Fruit fly (Drosophila melanogaster): ENCODE measurements around the gene Idgf3.

The Idgf3 gene

DNA sequence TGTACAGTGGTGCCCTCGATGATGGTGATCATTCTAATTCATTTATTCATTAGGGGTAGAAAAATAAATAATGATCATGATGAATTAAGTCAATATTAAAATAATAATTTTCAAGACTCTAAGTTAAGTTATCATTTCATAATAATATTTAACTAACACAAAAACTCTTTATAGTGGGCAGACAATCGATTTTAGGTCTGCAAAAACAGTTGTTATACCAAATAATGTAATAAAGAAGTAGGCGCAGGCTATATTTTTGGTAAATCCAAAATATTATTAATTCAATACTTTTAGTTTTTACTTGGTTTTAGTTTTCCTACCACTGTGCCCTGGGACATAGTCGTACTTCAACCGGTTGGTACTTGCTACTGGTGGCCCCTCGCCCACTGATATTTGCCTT, 15.1 kb upstream of the Idgf3 start:
- TF ChIP-seq dmrt93B (GFP tag; optimal IDR thresholded peaks at IDR 0.05) (no peak), CrebA (GFP tag; optimal IDR thresholded peaks at IDR 0.05; ENCODE audit: borderline replicate concordance) (no peak), Rel (GFP tag; optimal IDR thresholded peaks at IDR 0.05) (no peak), Rel (tag; optimal IDR thresholded peaks at IDR 0.05) (no peak), CG32264 (GFP tag; optimal IDR thresholded peaks at IDR 0.05) (no peak), psq (GFP tag; optimal IDR thresholded peaks at IDR 0.05) (no peak), N (GFP tag; optimal IDR thresholded peaks at IDR 0.05) (no peak), dsf (GFP tag; optimal IDR thresholded peaks at IDR 0.05; ENCODE audit: borderline replicate concordance) (no peak), Hr83 (GFP tag; optimal IDR thresholded peaks at IDR 0.05; ENCODE audit: poor library complexity, severe bottlenecking) (no peak), CG9705 (GFP tag; optimal IDR thresholded peaks at IDR 0.05) (no peak), ey (GFP tag; optimal IDR thresholded peaks at IDR 0.05) (no peak), rgr (GFP tag; optimal IDR thresholded peaks at IDR 0.05) (no peak), tai (GFP tag; optimal IDR thresholded peaks at IDR 0.05) (no peak), fru (GFP tag; optimal IDR thresholded peaks at IDR 0.05) (no peak), br (GFP tag; optimal IDR thresholded peaks at IDR 0.05) (no peak), woc (GFP tag; optimal IDR thresholded peaks at IDR 0.05) (no peak), h (GFP tag; optimal IDR thresholded peaks at IDR 0.05) (no peak), Vsx2 (GFP tag; optimal IDR thresholded peaks at IDR 0.05; ENCODE audit: partially characterized antibody) (no peak), sage (GFP tag; optimal IDR thresholded peaks at IDR 0.05) (no peak)

DNA sequence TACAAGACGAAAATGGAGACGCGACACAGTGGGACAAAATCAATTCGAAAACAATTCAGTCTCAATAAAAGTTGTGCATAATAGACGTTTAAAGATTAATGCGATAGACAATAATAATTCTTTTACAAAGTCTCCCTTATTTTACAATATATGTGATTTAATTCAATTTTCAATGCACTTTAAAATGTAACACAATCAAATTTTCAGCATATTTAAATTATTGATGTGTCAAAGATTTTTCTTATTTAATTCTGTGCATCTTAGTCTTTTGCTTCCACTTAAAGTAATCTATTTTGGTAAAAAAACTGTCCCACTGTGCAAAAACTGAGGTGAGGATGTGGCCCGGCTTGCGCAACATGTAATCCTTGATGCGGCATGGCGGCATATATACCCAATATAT, 12.8 kb upstream of the Idgf3 start:
- TF ChIP-seq sage (GFP tag; optimal IDR thresholded peaks at IDR 0.05), result no peak
- TF ChIP-seq lola (GFP tag; optimal IDR thresholded peaks at IDR 0.05), result no peak
- no peak for TF ChIP-seq Myc (optimal IDR thresholded peaks at IDR 0.05)
- TF ChIP-seq brk (GFP tag; optimal IDR thresholded peaks at IDR 0.05), result peak; percentile 52
- TF ChIP-seq Rel (GFP tag; optimal IDR thresholded peaks at IDR 0.05), result no peak
- no peak for TF ChIP-seq Rel (tag; optimal IDR thresholded peaks at IDR 0.05)
- peak; percentile 55 for TF ChIP-seq HLH106 (tag; optimal IDR thresholded peaks at IDR 0.05)
- TF ChIP-seq ey (GFP tag; optimal IDR thresholded peaks at IDR 0.05), result peak; percentile 57
- peak in 1 of 2 experiments; percentile 60 for TF ChIP-seq foxo (GFP tag; optimal IDR thresholded peaks at IDR 0.05)
- TF ChIP-seq pan (optimal IDR thresholded peaks at IDR 0.05), result no peak
- no peak for TF ChIP-seq CG32264 (GFP tag; optimal IDR thresholded peaks at IDR 0.05)
- TF ChIP-seq rgr (GFP tag; optimal IDR thresholded peaks at IDR 0.05), result peak; percentile 68
- peak; percentile 51 for TF ChIP-seq br (GFP tag; optimal IDR thresholded peaks at IDR 0.05)
- TF ChIP-seq tai (GFP tag; optimal IDR thresholded peaks at IDR 0.05), result no peak
- no peak for TF ChIP-seq sv (GFP tag; optimal IDR thresholded peaks at IDR 0.05)
- TF ChIP-seq Dif (GFP tag; optimal IDR thresholded peaks at IDR 0.05; ENCODE audit: partially characterized antibody), result no peak
- no peak for TF ChIP-seq Hr83 (GFP tag; optimal IDR thresholded peaks at IDR 0.05; ENCODE audit: poor library complexity, severe bottlenecking)
- TF ChIP-seq Sp1 (GFP tag; optimal IDR thresholded peaks at IDR 0.05), result peak; percentile 67
- TF ChIP-seq psq (GFP tag; optimal IDR thresholded peaks at IDR 0.05), result peak; percentile 30
- TF ChIP-seq fru (GFP tag; optimal IDR thresholded peaks at IDR 0.05), result peak; percentile 74
- TF ChIP-seq OdsH (GFP tag; optimal IDR thresholded peaks at IDR 0.05), result peak; percentile 68
- no peak for TF ChIP-seq CrebA (GFP tag; optimal IDR thresholded peaks at IDR 0.05; ENCODE audit: borderline replicate concordance)
- no peak for TF ChIP-seq Abd-B (GFP tag; optimal IDR thresholded peaks at IDR 0.05)
- TF ChIP-seq h (GFP tag; optimal IDR thresholded peaks at IDR 0.05), result peak; percentile 60
- TF ChIP-seq Hr78 (GFP tag; optimal IDR thresholded peaks at IDR 0.05), result no peak
- TF ChIP-seq Hnf4 (GFP tag; optimal IDR thresholded peaks at IDR 0.05), result peak; percentile 48
- no peak for TF ChIP-seq GATAd (GFP tag; optimal IDR thresholded peaks at IDR 0.05)
- TF ChIP-seq dsf (GFP tag; optimal IDR thresholded peaks at IDR 0.05; ENCODE audit: borderline replicate concordance), result no peak
- no peak for TF ChIP-seq Vsx2 (GFP tag; optimal IDR thresholded peaks at IDR 0.05; ENCODE audit: partially characterized antibody)
- TF ChIP-seq dmrt93B (GFP tag; optimal IDR thresholded peaks at IDR 0.05), result peak; percentile 8
- TF ChIP-seq woc (GFP tag; optimal IDR thresholded peaks at IDR 0.05), result peak; percentile 20
- TF ChIP-seq Mio (GFP tag; optimal IDR thresholded peaks at IDR 0.05), result no peak
- no peak for TF ChIP-seq CG9705 (GFP tag; optimal IDR thresholded peaks at IDR 0.05)

DNA sequence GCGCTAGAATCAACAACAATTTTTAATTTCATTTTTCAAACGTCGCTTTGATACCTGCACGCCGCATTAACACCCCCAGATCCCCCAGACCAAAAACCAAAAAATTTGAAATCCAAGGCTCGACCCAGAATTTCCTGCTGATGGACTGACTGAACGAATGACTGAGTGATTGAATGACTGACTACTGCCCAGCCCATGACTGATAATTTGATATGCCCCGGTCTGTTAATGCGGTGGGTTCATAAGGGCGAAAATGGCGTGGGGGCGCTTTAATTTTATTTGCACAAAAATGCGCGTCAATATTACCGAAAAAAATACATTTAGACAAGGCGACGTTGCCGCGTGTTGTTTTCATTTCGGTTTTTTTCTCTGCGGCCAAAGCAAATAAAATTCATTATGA, 8.1 kb upstream of the Idgf3 start:
- TF ChIP-seq Jra (GFP tag; optimal IDR thresholded peaks at IDR 0.05) (no peak), CG32264 (GFP tag; optimal IDR thresholded peaks at IDR 0.05) (no peak), fru (GFP tag; optimal IDR thresholded peaks at IDR 0.05) (no peak), Vsx2 (GFP tag; optimal IDR thresholded peaks at IDR 0.05; ENCODE audit: partially characterized antibody) (no peak), Hr83 (GFP tag; optimal IDR thresholded peaks at IDR 0.05; ENCODE audit: poor library complexity, severe bottlenecking) (no peak), rgr (GFP tag; optimal IDR thresholded peaks at IDR 0.05) (no peak), br (GFP tag; optimal IDR thresholded peaks at IDR 0.05) (no peak), Abd-B (GFP tag; optimal IDR thresholded peaks at IDR 0.05) (no peak), tai (GFP tag; optimal IDR thresholded peaks at IDR 0.05) (no peak), foxo (GFP tag; optimal IDR thresholded peaks at IDR 0.05) (no peak), dmrt93B (GFP tag; optimal IDR thresholded peaks at IDR 0.05) (no peak), CG9705 (GFP tag; optimal IDR thresholded peaks at IDR 0.05) (no peak), woc (GFP tag; optimal IDR thresholded peaks at IDR 0.05) (no peak), h (GFP tag; optimal IDR thresholded peaks at IDR 0.05) (no peak), Hnf4 (GFP tag; optimal IDR thresholded peaks at IDR 0.05) (no peak), sage (GFP tag; optimal IDR thresholded peaks at IDR 0.05) (no peak), dsf (GFP tag; optimal IDR thresholded peaks at IDR 0.05; ENCODE audit: borderline replicate concordance) (no peak), Dfd (GFP tag; optimal IDR thresholded peaks at IDR 0.05) (no peak), brk (GFP tag; optimal IDR thresholded peaks at IDR 0.05) (no peak), Hr78 (GFP tag; optimal IDR thresholded peaks at IDR 0.05) (no peak)

All from whole organism, wandering third instar larva.